Worm (Caenorhabditis elegans) whole organism, midembryonic: ENCODE data around the gene hst-2.

Source experiments
- flt-1 ChIP-seq: fragments of 200-800 bp; sonication (Bioruptor generic); IDR thresholded peaks from 2 replicates; pipeline ENCODE4 v1.3.6; 2022; ENCODE audit warnings: missing genetic modification characterization, missing compliant biosample characterization
- tab-1 ChIP-seq: fragments of 200-800 bp; sonication (Bioruptor generic); IDR thresholded peaks from 2 replicates; pipeline ENCODE4 v1.3.6; 2022; ENCODE audit warnings: missing genetic modification characterization, missing compliant biosample characterization
- ztf-29 ChIP-seq: fragments of 200-800 bp; sonication (Bioruptor generic); IDR thresholded peaks from 2 replicates; pipeline ENCODE4 v1.3.6; 2022; ENCODE audit warnings: missing genetic modification reagents, missing genetic modification characterization, missing compliant biosample characterization

DNA sequence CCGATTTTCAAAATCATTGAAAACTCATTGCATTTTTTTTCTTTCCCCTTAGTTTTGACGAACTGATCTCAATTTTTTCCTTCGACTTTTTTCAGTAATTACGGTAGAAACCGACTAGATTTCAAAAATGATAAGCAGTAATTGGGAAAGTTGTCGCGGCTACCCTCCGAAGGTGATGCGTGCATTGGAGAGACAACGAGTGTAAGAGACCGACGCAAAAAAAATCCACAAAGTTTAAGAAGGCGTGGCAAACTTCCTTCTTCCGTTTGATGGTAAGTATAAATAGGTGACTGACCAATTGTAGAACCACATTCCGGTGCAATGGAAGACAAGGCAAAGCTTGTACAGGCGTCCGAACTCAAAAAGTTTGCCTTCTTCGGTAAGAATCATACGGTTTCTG, 7.8 kb downstream of the hst-2 start, which contains the start of gene col-178:
- TF ChIP-seq ztf-29 (no peak), tab-1 (GFP tag; lab: Robert Waterston, UW) (no peak), flt-1 (GFP tag; lab: Robert Waterston, UW) (no peak)
